Fruit fly (Drosophila melanogaster) whole organism, adult: ENCODE measurements around the gene Cyp4c3.

Source experiments
- CG11617 ChIP-seq: fragments of 200-800 bp; sonication (Bioruptor generic); optimal IDR thresholded peaks from 2 replicates; lab custom pipeline; 2017; ENCODE audit warnings: mild to moderate bottlenecking, missing biosample characterization, missing genetic modification reagents, missing genetic modification characterization
- CG12768 ChIP-seq: fragments of 200-800 bp; sonication (Bioruptor generic); optimal IDR thresholded peaks from 2 replicates; lab custom pipeline; 2017; ENCODE audit warnings: missing biosample characterization, missing genetic modification characterization, mild to moderate bottlenecking, moderate library complexity, missing genetic modification reagents
- CG14711 ChIP-seq: fragments of 200-800 bp; sonication (Bioruptor generic); optimal IDR thresholded peaks from 2 replicates; lab custom pipeline; 2018; ENCODE audit warnings: missing biosample characterization, mild to moderate bottlenecking, missing genetic modification characterization, moderate library complexity
- CG1620 ChIP-seq: fragments of 200-800 bp; sonication (Bioruptor generic); optimal IDR thresholded peaks from 2 replicates; lab custom pipeline; 2016; ENCODE audit warnings: missing biosample characterization, missing genetic modification characterization
- CG33017 ChIP-seq: fragments of 200-800 bp; sonication (Bioruptor generic); optimal IDR thresholded peaks from 2 replicates; lab custom pipeline; 2018; ENCODE audit warnings: missing biosample characterization, mild to moderate bottlenecking, missing genetic modification characterization, moderate library complexity
- CG5204 ChIP-seq: fragments of 200-800 bp; sonication (Bioruptor generic); optimal IDR thresholded peaks from 2 replicates; lab custom pipeline; 2016; ENCODE audit warnings: missing biosample characterization, missing genetic modification characterization
- CG7045 ChIP-seq: fragments of 200-800 bp; sonication (Bioruptor generic); optimal IDR thresholded peaks from 2 replicates; lab custom pipeline; 2017; ENCODE audit warnings: missing biosample characterization, mild to moderate bottlenecking, missing genetic modification characterization
- CG7101 ChIP-seq: fragments of 200-800 bp; sonication (Bioruptor generic); optimal IDR thresholded peaks from 2 replicates; lab custom pipeline; 2018; ENCODE audit warnings: missing biosample characterization, mild to moderate bottlenecking, missing genetic modification characterization, moderate library complexity
- Clk ChIP-seq: fragments of 200-800 bp; sonication (Bioruptor generic); optimal IDR thresholded peaks from 2 replicates; lab custom pipeline; 2017; ENCODE audit warnings: missing biosample characterization, missing genetic modification characterization
- Crg-1 ChIP-seq: fragments of 200-800 bp; sonication (Bioruptor generic); optimal IDR thresholded peaks from 2 replicates; lab custom pipeline; 2016; ENCODE audit warnings: missing biosample characterization, missing genetic modification characterization
- Hr96 ChIP-seq: fragments of 200-800 bp; sonication (Bioruptor generic); optimal IDR thresholded peaks from 2 replicates; lab custom pipeline; 2016; ENCODE audit warnings: missing biosample characterization, missing genetic modification characterization
- Mnt ChIP-seq: fragments of 200-800 bp; sonication (Bioruptor generic); optimal IDR thresholded peaks from 2 replicates; lab custom pipeline; 2016; ENCODE audit warnings: missing biosample characterization, mild to moderate bottlenecking, missing genetic modification characterization
- bab1 ChIP-seq: fragments of 200-800 bp; sonication (Bioruptor generic); optimal IDR thresholded peaks from 3 replicates; lab custom pipeline; 2019; ENCODE audit warnings: missing biosample characterization, mild to moderate bottlenecking, missing genetic modification characterization, moderate library complexity
- cic ChIP-seq: fragments of 200-800 bp; sonication (Bioruptor generic); optimal IDR thresholded peaks from 2 replicates; lab custom pipeline; 2017; ENCODE audit warnings: missing biosample characterization, mild to moderate bottlenecking, missing genetic modification characterization, moderate library complexity
- cnc ChIP-seq, 2 experiments: fragments of >200 bp; optimal IDR thresholded peaks; 2 replicates each; lab custom pipeline; 2017
- kay ChIP-seq: fragments of 200-800 bp; sonication (Bioruptor generic); peaks from one replicate; lab custom pipeline; 2016; ENCODE audit warnings: missing biosample characterization, missing genetic modification characterization, borderline replicate concordance
- ovo ChIP-seq: fragments of 200-800 bp; sonication (Bioruptor generic); optimal IDR thresholded peaks from 2 replicates; lab custom pipeline; 2016; ENCODE audit warnings: missing biosample characterization, missing genetic modification characterization
- pad ChIP-seq: fragments of 200-800 bp; sonication (Bioruptor generic); optimal IDR thresholded peaks from 3 replicates; lab custom pipeline; 2017; ENCODE audit warnings: missing biosample characterization, missing genetic modification characterization, mild to moderate bottlenecking, moderate library complexity, missing genetic modification reagents
- tj ChIP-seq: fragments of 200-800 bp; sonication (Bioruptor generic); optimal IDR thresholded peaks from 3 replicates; lab custom pipeline; 2017; ENCODE audit warnings: missing biosample characterization, mild to moderate bottlenecking, missing genetic modification characterization, moderate library complexity
- toe ChIP-seq: fragments of 200-800 bp; sonication (Bioruptor generic); optimal IDR thresholded peaks from 2 replicates; lab custom pipeline; 2016; ENCODE audit warnings: missing biosample characterization, missing genetic modification characterization

Gene Cyp4c3

dm6 chr3R:30923581-30923980 lies 29.7 kb downstream of the Cyp4c3 start:
- no peak for TF ChIP-seq cic (GFP tag; lab: Kevin White, UChicago)
- no peak for TF ChIP-seq toe (GFP tag; lab: Kevin White, UChicago)
- TF ChIP-seq CG33017 (tag; lab: Kevin White, UChicago), result no peak
- no peak for TF ChIP-seq CG7101 (tag; lab: Kevin White, UChicago)
- TF ChIP-seq tj, result no peak
- TF ChIP-seq CG7045 (GFP tag; lab: Kevin White, UChicago), result no peak
- no peak for TF ChIP-seq Hr96
- TF ChIP-seq CG12768 (GFP tag; lab: Kevin White, UChicago), result no peak
- TF ChIP-seq bab1, result no peak
- no peak for TF ChIP-seq CG1620 (GFP tag; lab: Kevin White, UChicago)
- TF ChIP-seq ovo (GFP tag; lab: Kevin White, UChicago), result no peak
- TF ChIP-seq cnc (optimal IDR thresholded peaks at IDR 0.05; lab: Kevin White, UChicago), result no peak
- TF ChIP-seq Mnt, result no peak
- TF ChIP-seq pad (GFP tag; lab: Kevin White, UChicago), result no peak
- no peak for TF ChIP-seq kay

dm6 chr3R:30925436-30925835 lies 31.6 kb downstream of the Cyp4c3 start:
- TF ChIP-seq ovo (GFP tag; lab: Kevin White, UChicago) (no peak), Mnt (no peak), pad (GFP tag; lab: Kevin White, UChicago) (no peak), CG7101 (tag; lab: Kevin White, UChicago) (no peak)

dm6 chr3R:30926033-30926432 lies 32.2 kb downstream of the Cyp4c3 start:
- TF ChIP-seq Mnt (no peak), kay (no peak), bab1 (no peak), CG1620 (GFP tag; lab: Kevin White, UChicago) (no peak), tj (no peak), CG11617 (no peak), toe (GFP tag; lab: Kevin White, UChicago) (no peak), Hr96 (no peak), CG14711 (tag; lab: Kevin White, UChicago) (no peak), CG12768 (GFP tag; lab: Kevin White, UChicago) (no peak), CG33017 (tag; lab: Kevin White, UChicago) (no peak), CG7045 (GFP tag; lab: Kevin White, UChicago) (no peak), ovo (GFP tag; lab: Kevin White, UChicago) (no peak), CG5204 (GFP tag; lab: Kevin White, UChicago) (no peak), Crg-1 (GFP tag; lab: Kevin White, UChicago) (no peak), cic (GFP tag; lab: Kevin White, UChicago) (no peak), cnc (optimal IDR thresholded peaks at IDR 0.05; lab: Kevin White, UChicago) (no peak), Clk (GFP tag; lab: Kevin White, UChicago) (no peak)

- no peak for TF ChIP-seq Clk (GFP tag; lab: Kevin White, UChicago)
- no peak for TF ChIP-seq CG33017 (tag; lab: Kevin White, UChicago)
- TF ChIP-seq CG12768 (GFP tag; lab: Kevin White, UChicago), result no peak
- peak; percentile 11 for TF ChIP-seq kay
- no peak for TF ChIP-seq cnc (optimal IDR thresholded peaks at IDR 0.05; lab: Kevin White, UChicago)
- no peak for TF ChIP-seq cic (GFP tag; lab: Kevin White, UChicago)
- no peak for TF ChIP-seq bab1
Measured at dm6 chr3R:30928634-30929033, 34.8 kb downstream of the Cyp4c3 start.

dm6 chr3R:30932092-30932491 lies 38.3 kb downstream of the Cyp4c3 start:
- no peak for TF ChIP-seq cnc (optimal IDR thresholded peaks at IDR 0.05; lab: Kevin White, UChicago)
- TF ChIP-seq Hr96, result no peak
- no peak for TF ChIP-seq CG1620 (GFP tag; lab: Kevin White, UChicago)
- no peak for TF ChIP-seq CG33017 (tag; lab: Kevin White, UChicago)
- no peak for TF ChIP-seq Mnt
- TF ChIP-seq toe (GFP tag; lab: Kevin White, UChicago), result no peak
- TF ChIP-seq CG7101 (tag; lab: Kevin White, UChicago), result no peak
- TF ChIP-seq Crg-1 (GFP tag; lab: Kevin White, UChicago), result no peak
- no peak for TF ChIP-seq CG14711 (tag; lab: Kevin White, UChicago)
- TF ChIP-seq CG11617, result no peak
- TF ChIP-seq kay, result no peak

- TF ChIP-seq CG7101 (tag; lab: Kevin White, UChicago) (no peak), CG1620 (GFP tag; lab: Kevin White, UChicago) (no peak), Hr96 (no peak), tj (no peak), Mnt (no peak), CG33017 (tag; lab: Kevin White, UChicago) (no peak), cnc (optimal IDR thresholded peaks at IDR 0.05; lab: Kevin White, UChicago) (no peak), pad (GFP tag; lab: Kevin White, UChicago) (no peak)
Measured at dm6 chr3R:30933894-30934434, 40.1 kb downstream of the Cyp4c3 start.

dm6 chr3R:30936407-30936806 lies 42.6 kb downstream of the Cyp4c3 start, which contains the start of gene CG15549:
CG15549 (minus strand) TSS chr3R:30936507.
- TF ChIP-seq Clk (GFP tag; lab: Kevin White, UChicago) (no peak), pad (GFP tag; lab: Kevin White, UChicago) (no peak), Mnt (no peak), cnc (optimal IDR thresholded peaks at IDR 0.05; lab: Kevin White, UChicago) (no peak), cic (GFP tag; lab: Kevin White, UChicago) (no peak), CG5204 (GFP tag; lab: Kevin White, UChicago) (no peak), bab1 (no peak), CG7045 (GFP tag; lab: Kevin White, UChicago) (no peak), kay (no peak), CG14711 (tag; lab: Kevin White, UChicago) (no peak), CG12768 (GFP tag; lab: Kevin White, UChicago) (no peak), CG33017 (tag; lab: Kevin White, UChicago) (no peak), CG11617 (no peak), ovo (GFP tag; lab: Kevin White, UChicago) (no peak), CG1620 (GFP tag; lab: Kevin White, UChicago) (no peak), toe (GFP tag; lab: Kevin White, UChicago) (no peak), CG7101 (tag; lab: Kevin White, UChicago) (no peak)
